Worm (Caenorhabditis elegans): ENCODE data around the gene C16C10.2.

C16C10.2 gene

DNA sequence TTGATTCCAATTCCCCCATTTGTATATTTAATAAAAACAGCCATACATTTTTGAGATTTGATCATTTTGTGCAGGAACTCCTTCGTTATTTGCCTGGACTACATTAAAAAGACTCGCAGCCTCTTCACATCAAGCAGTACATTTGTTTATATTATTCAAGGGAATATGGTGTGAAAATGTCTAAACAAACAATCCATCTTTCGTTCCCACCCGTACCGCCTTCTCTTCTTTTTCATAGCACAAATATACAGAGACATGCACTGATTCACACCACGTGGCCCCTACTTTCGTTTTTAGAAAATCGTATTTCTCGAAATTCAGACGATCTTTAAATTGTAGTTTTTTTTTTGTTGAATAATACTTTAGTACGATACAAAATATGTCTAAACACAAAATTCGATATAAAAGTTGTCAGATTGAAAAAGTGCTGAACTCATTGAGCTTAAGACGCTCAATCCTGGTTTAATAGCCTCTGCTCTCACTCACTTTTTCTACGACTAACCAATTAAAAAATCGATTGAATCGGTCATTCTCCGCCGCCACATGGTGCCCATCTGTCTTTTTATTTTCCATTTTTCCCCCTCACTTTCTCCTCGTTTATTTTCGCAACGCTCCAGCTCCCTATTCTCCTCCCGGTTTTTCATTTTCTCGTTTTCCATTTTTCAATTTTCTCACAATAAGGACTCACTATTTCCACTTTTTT is 17.0 kb upstream of the C16C10.2 start (continued):
- TF ChIP-seq rcor-1 (GFP tag; IDR thresholded peaks at IDR 0.05) (no peak), cebp-2 (GFP tag; IDR thresholded peaks at IDR 0.05) (no peak), ets-4 (GFP tag; optimal IDR thresholded peaks at IDR 0.05) (peak; percentile 11), hrde-1 (tag; optimal IDR thresholded peaks at IDR 0.05; ENCODE audit: borderline replicate concordance) (no peak), ztf-26 (tag; optimal IDR thresholded peaks at IDR 0.05) (peak; percentile 56), C06A6.2 (GFP tag; conservative IDR thresholded peaks at IDR 0.05) (peak; percentile 58; the same call in 1 of the 2 replicates), ceh-79 (tag; optimal IDR thresholded peaks at IDR 0.05) (peak; percentile 33), athp-1 (tag; optimal IDR thresholded peaks at IDR 0.05) (peak; percentile 68), somi-1 (GFP tag; optimal IDR thresholded peaks at IDR 0.05) (no peak), ztf-3 (GFP tag; optimal IDR thresholded peaks at IDR 0.05) (no peak), B0261.1 (tag; optimal IDR thresholded peaks at IDR 0.05) (peak; percentile 14), efl-1 (GFP tag; optimal IDR thresholded peaks at IDR 0.05) (no peak), pha-4 (tag; optimal IDR thresholded peaks at IDR 0.05) (no peak), nhr-179 (tag; optimal IDR thresholded peaks at IDR 0.05) (no peak), sea-2 (GFP tag; IDR thresholded peaks at IDR 0.05) (no peak), snpc-1.1 (tag; optimal IDR thresholded peaks at IDR 0.05; ENCODE audit: insufficient read depth) (no peak), T07F8.4 (tag; optimal IDR thresholded peaks at IDR 0.05) (no peak), Y56A3A.18 (GFP tag; IDR thresholded peaks at IDR 0.05) (peak; percentile 87), nfya-1 (tag; optimal IDR thresholded peaks at IDR 0.05; ENCODE audit: borderline replicate concordance, insufficient read depth) (no peak), lin-54 (GFP tag; optimal IDR thresholded peaks at IDR 0.05) (peak; percentile 54), Y67H2A.10 (GFP tag; conservative IDR thresholded peaks at IDR 0.05) (no peak), F23B12.7 (tag; optimal IDR thresholded peaks at IDR 0.05; ENCODE audit: insufficient read depth) (no peak), ama-1 (optimal IDR thresholded peaks at IDR 0.05) (peak; percentile 96), ama-1 (GFP tag; optimal IDR thresholded peaks at IDR 0.05) (peak in 1 of 2 experiments; percentile 68), mel-28 (tag; optimal IDR thresholded peaks at IDR 0.05; ENCODE audit: borderline replicate concordance) (peak; percentile 54), madf-8 (GFP tag; conservative IDR thresholded peaks at IDR 0.05) (no peak), snpc-3.4 (tag; optimal IDR thresholded peaks at IDR 0.05) (peak; percentile 76), Y95B8A.8 (GFP tag; IDR thresholded peaks at IDR 0.05) (no peak), madf-6 (GFP tag; IDR thresholded peaks at IDR 0.05) (peak; percentile 66), tbx-9 (tag; optimal IDR thresholded peaks at IDR 0.05; ENCODE audit: borderline replicate concordance) (no peak), B0035.1 (tag; optimal IDR thresholded peaks at IDR 0.05) (no peak), egrh-3 (GFP tag; IDR thresholded peaks at IDR 0.05) (no peak), ztf-18 (tag; optimal IDR thresholded peaks at IDR 0.05) (no peak), F33H1.4 (GFP tag; IDR thresholded peaks at IDR 0.05) (0 out of 2 replicates have a peak, but pooled peaks have one; percentile 11), aptf-2 (GFP tag; conservative IDR thresholded peaks at IDR 0.05) (no peak), chd-7 (tag; optimal IDR thresholded peaks at IDR 0.05) (peak; percentile 79), sptf-2 (GFP tag; optimal IDR thresholded peaks at IDR 0.05) (no peak), nhr-120 (GFP tag; IDR thresholded peaks at IDR 0.05) (peak; percentile 93), hsf-1 (GFP tag; IDR thresholded peaks at IDR 0.05) (peak; percentile 30; the same call in 1 of the 2 replicates), lin-35 (GFP tag; optimal IDR thresholded peaks at IDR 0.05) (peak in 1 of 3 experiments; percentile 62), bed-2 (GFP tag; IDR thresholded peaks at IDR 0.05) (no peak), snpc-4 (GFP tag; optimal IDR thresholded peaks at IDR 0.05) (no peak), snpc-4 (tag; optimal IDR thresholded peaks at IDR 0.05) (peak in 2 of 4 experiments; percentile 42 to 47), ceh-91 (GFP tag; IDR thresholded peaks at IDR 0.05) (no peak), hlh-26 (GFP tag; conservative IDR thresholded peaks at IDR 0.05) (no peak), attf-6 (GFP tag; IDR thresholded peaks at IDR 0.05) (0 out of 2 replicates have a peak, but pooled peaks have one; percentile 9), mcd-1 (GFP tag; IDR thresholded peaks at IDR 0.05) (0 out of 2 replicates have a peak, but pooled peaks have one; percentile 19)
